Fruit fly (Drosophila melanogaster) Kc167 (cell line): ENCODE results near the gene CG33285.

ENCODE experiments used
- Myc ChIP-seq: fragments of >200 bp; optimal IDR thresholded peaks from 2 replicates; lab custom pipeline; 2017; ENCODE audit warnings: missing external identifiers
- Sin3A ChIP-seq: fragments of >200 bp; optimal IDR thresholded peaks from 2 replicates; lab custom pipeline; 2018; ENCODE audit warnings: missing external identifiers
- h ChIP-seq: fragments of >200 bp; optimal IDR thresholded peaks from 3 replicates; lab custom pipeline; 2018; ENCODE audit warnings: missing external identifiers
- insv ChIP-seq: fragments of >200 bp; optimal IDR thresholded peaks from 3 replicates; lab custom pipeline; 2018; ENCODE audit warnings: missing external identifiers
- psq ChIP-seq: fragments of >200 bp; optimal IDR thresholded peaks from 2 replicates; lab custom pipeline; 2017; ENCODE audit warnings: missing external identifiers
- ttk ChIP-seq: sonication (Bioruptor generic); optimal IDR thresholded peaks from 2 replicates; lab custom pipeline; 2017; ENCODE audit warnings: missing external identifiers

CG33285 gene

dm6 chr3L:21104338-21105018 is 15.7 kb upstream of the CG33285 start:
- TF ChIP-seq Myc (lab: Kevin White, UChicago), result no peak

dm6 chr3L:21101316-21101715 is 12.5 kb upstream of the CG33285 start:
- TF ChIP-seq ttk (lab: Kevin White, UChicago) (no peak), psq (lab: Kevin White, UChicago) (no peak), Sin3A (no peak), h (lab: Kevin White, UChicago) (no peak), Myc (lab: Kevin White, UChicago) (no peak), insv (lab: Kevin White, UChicago) (no peak)

- no peak for TF ChIP-seq psq (lab: Kevin White, UChicago)
- TF ChIP-seq ttk (lab: Kevin White, UChicago), result no peak
- no peak for TF ChIP-seq h (lab: Kevin White, UChicago)
- no peak for TF ChIP-seq Myc (lab: Kevin White, UChicago)
- TF ChIP-seq Sin3A, result no peak
- no peak for TF ChIP-seq insv (lab: Kevin White, UChicago)
These were observed 11.6 kb upstream of the CG33285 start for dm6 chr3L:21100429-21100828.

dm6 chr3L:21099908-21100307 is 11.1 kb upstream of the CG33285 start:
- TF ChIP-seq psq (lab: Kevin White, UChicago), result no peak
- TF ChIP-seq h (lab: Kevin White, UChicago), result no peak
- no peak for TF ChIP-seq Sin3A
- TF ChIP-seq ttk (lab: Kevin White, UChicago), result no peak
- no peak for TF ChIP-seq insv (lab: Kevin White, UChicago)
- TF ChIP-seq Myc (lab: Kevin White, UChicago), result no peak

dm6 chr3L:21099019-21099447 is 10.2 kb upstream of the CG33285 start:
- TF ChIP-seq ttk (lab: Kevin White, UChicago), result no peak
- TF ChIP-seq h (lab: Kevin White, UChicago), result no peak
- no peak for TF ChIP-seq psq (lab: Kevin White, UChicago)
- TF ChIP-seq Myc (lab: Kevin White, UChicago), result no peak
- no peak for TF ChIP-seq Sin3A
- TF ChIP-seq insv (lab: Kevin White, UChicago), result no peak

dm6 chr3L:21098602-21099001 is 9.8 kb upstream of the CG33285 start:
- TF ChIP-seq insv (lab: Kevin White, UChicago) (no peak), h (lab: Kevin White, UChicago) (no peak), Sin3A (no peak), ttk (lab: Kevin White, UChicago) (no peak), psq (lab: Kevin White, UChicago) (no peak), Myc (lab: Kevin White, UChicago) (no peak)

dm6 chr3L:21097386-21097785 is 8.6 kb upstream of the CG33285 start:
- TF ChIP-seq h (lab: Kevin White, UChicago) (no peak), Sin3A (no peak), ttk (lab: Kevin White, UChicago) (no peak), psq (lab: Kevin White, UChicago) (no peak), insv (lab: Kevin White, UChicago) (no peak), Myc (lab: Kevin White, UChicago) (no peak)

dm6 chr3L:21090245-21090644 is 1.5 kb upstream of the CG33285 start:
- TF ChIP-seq psq (lab: Kevin White, UChicago) (no peak), Sin3A (no peak), h (lab: Kevin White, UChicago) (no peak), ttk (lab: Kevin White, UChicago) (no peak), Myc (lab: Kevin White, UChicago) (no peak), insv (lab: Kevin White, UChicago) (no peak)

- TF ChIP-seq Myc (lab: Kevin White, UChicago) (no peak), Sin3A (no peak), h (lab: Kevin White, UChicago) (no peak), insv (lab: Kevin White, UChicago) (no peak), ttk (lab: Kevin White, UChicago) (no peak), psq (lab: Kevin White, UChicago) (no peak)
These were observed 8.4 kb downstream of the CG33285 start for dm6 chr3L:21080430-21080829.

dm6 chr3L:21070063-21070462 is 18.7 kb downstream of the CG33285 start:
- TF ChIP-seq Sin3A (no peak), h (lab: Kevin White, UChicago) (no peak), Myc (lab: Kevin White, UChicago) (no peak), insv (lab: Kevin White, UChicago) (no peak), ttk (lab: Kevin White, UChicago) (no peak), psq (lab: Kevin White, UChicago) (no peak)

- TF ChIP-seq h (lab: Kevin White, UChicago) (no peak), psq (lab: Kevin White, UChicago) (no peak), insv (lab: Kevin White, UChicago) (no peak), ttk (lab: Kevin White, UChicago) (no peak), Myc (lab: Kevin White, UChicago) (no peak), Sin3A (no peak)
These were observed 19.3 kb downstream of the CG33285 start for dm6 chr3L:21069453-21069852.

dm6 chr3L:21067553-21068157 is 21.1 kb downstream of the CG33285 start:
- TF ChIP-seq psq (lab: Kevin White, UChicago) (no peak), insv (lab: Kevin White, UChicago) (no peak), h (lab: Kevin White, UChicago) (no peak), Myc (lab: Kevin White, UChicago) (no peak), Sin3A (no peak), ttk (lab: Kevin White, UChicago) (no peak)
